Fruit fly (Drosophila melanogaster) whole organism, pupa: Measurements from ENCODE around the gene CG1774.

Source experiments
- CG10348 ChIP-seq: fragments of 200-800 bp; sonication (Bioruptor generic); IDR thresholded peaks from 2 replicates; pipeline ENCODE4 v1.3.6; 2022; ENCODE audit warnings: missing biosample characterization, missing genetic modification characterization
- CG15710 ChIP-seq: fragments of 200-800 bp; sonication (Bioruptor generic); optimal IDR thresholded peaks from 2 replicates; lab custom pipeline; 2018; ENCODE audit warnings: missing biosample characterization, mild to moderate bottlenecking, missing genetic modification characterization, moderate library complexity
- CG17806 ChIP-seq: fragments of 200-800 bp; sonication (Bioruptor generic); optimal IDR thresholded peaks from 2 replicates; lab custom pipeline; 2018; ENCODE audit warnings: missing biosample characterization, mild to moderate bottlenecking, missing genetic modification characterization, moderate library complexity
- CG32121 ChIP-seq: fragments of 200-800 bp; sonication (Bioruptor generic); IDR thresholded peaks from 2 replicates; pipeline ENCODE4 v1.3.6; 2022; ENCODE audit warnings: missing biosample characterization, missing genetic modification characterization
- CG34367 ChIP-seq: fragments of 200-800 bp; sonication (Bioruptor generic); optimal IDR thresholded peaks from 2 replicates; lab custom pipeline; 2018; ENCODE audit warnings: missing biosample characterization, mild to moderate bottlenecking, missing genetic modification characterization
- CG8159 ChIP-seq: fragments of 200-800 bp; sonication (Bioruptor generic); optimal IDR thresholded peaks from 3 replicates; lab custom pipeline; 2018; ENCODE audit warnings: missing biosample characterization, mild to moderate bottlenecking, missing genetic modification characterization, moderate library complexity
- CG9948 ChIP-seq: fragments of 200-800 bp; sonication (Bioruptor generic); optimal IDR thresholded peaks from 2 replicates; lab custom pipeline; 2018; ENCODE audit warnings: missing biosample characterization, mild to moderate bottlenecking, missing genetic modification characterization, moderate library complexity
- EcR ChIP-seq: fragments of 200-800 bp; sonication (Bioruptor generic); optimal IDR thresholded peaks from 3 replicates; lab custom pipeline; 2019; ENCODE audit warnings: missing biosample characterization, missing genetic modification characterization, mild to moderate bottlenecking, moderate library complexity, missing genetic modification reagents
- Ets98B ChIP-seq: fragments of 200-800 bp; sonication (Bioruptor generic); IDR thresholded peaks from 2 replicates; pipeline ENCODE4 v1.3.6; 2022; ENCODE audit warnings: missing biosample characterization, missing genetic modification characterization
- Snoo ChIP-seq: fragments of 200-800 bp; sonication (Bioruptor generic); optimal IDR thresholded peaks from 3 replicates; lab custom pipeline; 2017; ENCODE audit warnings: missing biosample characterization, mild to moderate bottlenecking, missing genetic modification characterization, inconsistent platforms
- fd96Ca ChIP-seq: fragments of 200-800 bp; sonication (Bioruptor generic); IDR thresholded peaks from 3 replicates; pipeline ENCODE4 v1.3.6; 2022; ENCODE audit warnings: missing biosample characterization, missing genetic modification characterization
- gl ChIP-seq: fragments of 200-800 bp; sonication (Bioruptor generic); optimal IDR thresholded peaks from 2 replicates; lab custom pipeline; 2018; ENCODE audit warnings: missing biosample characterization, mild to moderate bottlenecking, missing genetic modification characterization

DNA sequence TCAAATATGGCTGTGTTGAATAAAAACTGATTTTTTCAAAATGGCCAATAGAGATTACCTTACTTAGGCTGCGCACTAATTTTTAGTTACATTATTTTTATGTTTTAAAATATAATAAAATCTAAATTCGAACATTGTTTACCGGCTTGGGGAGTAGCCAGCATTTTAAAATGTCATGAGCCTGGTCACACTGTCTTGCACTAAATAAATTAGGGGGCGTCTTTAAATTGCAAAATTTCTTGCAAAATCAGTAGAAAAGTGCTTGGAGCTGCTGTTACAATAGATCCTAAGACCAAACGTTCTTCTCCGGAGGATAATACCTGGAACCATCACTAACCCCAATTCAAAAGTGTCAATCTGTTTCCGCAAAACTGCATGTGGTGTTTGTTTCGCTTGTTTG is 25.2 kb downstream of the CG1774 start, which contains the start of gene pasha:
- TF ChIP-seq EcR (GFP tag; lab: Kevin White, UChicago), result no peak
- TF ChIP-seq Ets98B (GFP tag; lab: Robert Waterston, UW), result no peak
- TF ChIP-seq gl (tag; lab: Kevin White, UChicago), result no peak
- TF ChIP-seq CG15710 (tag; lab: Kevin White, UChicago), result no peak
- no peak for TF ChIP-seq CG34367 (tag; lab: Kevin White, UChicago)
- TF ChIP-seq CG9948 (tag; lab: Kevin White, UChicago), result no peak
- no peak for TF ChIP-seq CG8159
- TF ChIP-seq fd96Ca (GFP tag; lab: Robert Waterston, UW), result no peak
- TF ChIP-seq CG32121 (GFP tag; lab: Robert Waterston, UW), result no peak
- TF ChIP-seq CG17806, result no peak
- TF ChIP-seq Snoo, result no peak
- TF ChIP-seq CG10348 (GFP tag; lab: Robert Waterston, UW), result no peak
